Worm (Caenorhabditis elegans) whole organism, L4 larva: ENCODE results near the gene srx-41.

Experiments used
- ama-1 ChIP-seq: fragments of 150-350 bp; optimal IDR thresholded peaks from 2 replicates; lab custom pipeline; 2014; ENCODE audit warnings: inconsistent platforms, mixed read lengths
- ceh-28 ChIP-seq: fragments of 150-350 bp; optimal IDR thresholded peaks from 2 replicates; lab custom pipeline; 2014; ENCODE audit warnings: missing biosample characterization, missing genetic modification reagents, missing genetic modification characterization
- ceh-82 ChIP-seq: sonication (generic microtip); optimal IDR thresholded peaks from 2 replicates; lab custom pipeline; 2017; ENCODE audit warnings: missing biosample characterization, missing genetic modification characterization
- dmd-8 ChIP-seq: fragments of 200-800 bp; sonication (Bioruptor generic); IDR thresholded peaks from 2 replicates; pipeline ENCODE4 v1.3.6; 2022; ENCODE audit warnings: missing genetic modification characterization, missing compliant biosample characterization
- egl-27 ChIP-seq: sonication (generic microtip); optimal IDR thresholded peaks from 3 replicates; lab custom pipeline; 2017; ENCODE audit warnings: missing biosample characterization, missing genetic modification reagents, missing genetic modification characterization
- lin-39 ChIP-seq: fragments of 150-350 bp; optimal IDR thresholded peaks from 2 replicates; lab custom pipeline; 2014; ENCODE audit warnings: missing biosample characterization, missing genetic modification reagents, missing genetic modification characterization
- nhr-10 ChIP-seq: fragments of 150-350 bp; optimal IDR thresholded peaks from 2 replicates; lab custom pipeline; 2014; ENCODE audit warnings: missing biosample characterization, missing genetic modification characterization
- nhr-237 ChIP-seq: sonication (generic microtip); optimal IDR thresholded peaks from 2 replicates; lab custom pipeline; 2017; ENCODE audit warnings: missing biosample characterization, missing genetic modification characterization
- snpc-4 ChIP-seq: fragments of 150-350 bp; optimal IDR thresholded peaks from 2 replicates; lab custom pipeline; 2014; ENCODE audit warnings: missing biosample characterization, missing genetic modification characterization
- spr-1 ChIP-seq: sonication (generic microtip); optimal IDR thresholded peaks from 2 replicates; lab custom pipeline; 2016; ENCODE audit warnings: mild to moderate bottlenecking, missing genetic modification characterization, missing compliant biosample characterization

ce11 chrV:3587633-3588032, 49.4 kb downstream of the srx-41 start:
- TF ChIP-seq lin-39 (tag; lab: Kevin White, UChicago) (no peak), ceh-82 (tag; lab: Kevin White, UChicago) (no peak), ceh-28 (tag; lab: Kevin White, UChicago) (no peak), egl-27 (tag; lab: Kevin White, UChicago) (no peak), nhr-237 (tag; lab: Kevin White, UChicago) (no peak), dmd-8 (no peak), nhr-10 (tag; lab: Kevin White, UChicago) (no peak), spr-1 (tag; lab: Kevin White, UChicago) (no peak), ama-1 (lab: Kevin White, UChicago) (no peak), snpc-4 (tag; lab: Kevin White, UChicago) (no peak)
